Worm (Caenorhabditis elegans): ENCODE results near the gene C54E10.10.
"Not testable (repeated sequence)": the region's sequence is repeated elsewhere in the genome, so short reads cannot be mapped to it uniquely, and the experiment has no call there.

C54E10.10 gene

DNA sequence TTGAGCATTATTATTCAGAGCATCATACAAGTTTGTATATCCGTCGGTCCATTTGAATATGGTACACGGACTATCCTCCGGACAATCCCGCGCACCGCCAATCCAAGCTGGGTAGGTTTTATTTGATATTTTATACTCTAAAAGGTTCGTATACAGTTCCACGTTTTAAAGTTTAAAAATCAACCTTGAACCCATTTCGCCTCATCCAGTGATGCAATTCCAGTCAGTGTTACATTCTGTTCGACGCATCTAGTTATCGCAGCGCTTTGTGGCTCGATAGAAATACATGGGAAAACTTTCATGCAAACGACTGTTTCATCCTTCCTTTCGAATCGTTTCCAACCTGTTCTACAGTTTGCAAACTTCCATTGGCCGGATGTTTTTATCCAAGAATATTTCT is 33.3 kb downstream of the C54E10.10 start:
- TF ChIP-seq eor-1 (tag; optimal IDR thresholded peaks at IDR 0.05), result no peak
- no peak for TF ChIP-seq ceh-28 (tag; optimal IDR thresholded peaks at IDR 0.05)
- no peak for TF ChIP-seq fos-1 (tag; optimal IDR thresholded peaks at IDR 0.05)
- TF ChIP-seq nfya-1 (tag; optimal IDR thresholded peaks at IDR 0.05; ENCODE audit: insufficient read depth), result no peak
- TF ChIP-seq pqm-1 (tag; optimal IDR thresholded peaks at IDR 0.05), result no peak
- no peak for TF ChIP-seq unc-62 (GFP tag; optimal IDR thresholded peaks at IDR 0.05)
- no peak for TF ChIP-seq snpc-4 (tag; optimal IDR thresholded peaks at IDR 0.05)
- TF ChIP-seq nhr-11 (tag; optimal IDR thresholded peaks at IDR 0.05), result no peak
- TF ChIP-seq mml-1 (tag; optimal IDR thresholded peaks at IDR 0.05), result no peak
- TF ChIP-seq ztf-11 (tag; optimal IDR thresholded peaks at IDR 0.05), result no peak

ce11 chrV:18762044-18762443 is 41.1 kb downstream of the C54E10.10 start, which contains the start of gene F11D11.22:
F11D11.22 (plus strand) TSS chrV:18762344.
- not testable (repeated sequence) for TF ChIP-seq elt-2, ceh-82, nhr-12 (tag; optimal IDR thresholded peaks at IDR 0.05)

ce11 chrV:18761078-18761477 is 42.1 kb downstream of the C54E10.10 start, which contains the start of gene F11D11.4:
F11D11.4 (plus strand) TSS chrV:18761378.
- no peak for TF ChIP-seq tbx-2 (tag; optimal IDR thresholded peaks at IDR 0.05)
- no peak for TF ChIP-seq nhr-77 (tag; optimal IDR thresholded peaks at IDR 0.05)
- TF ChIP-seq ama-1 (optimal IDR thresholded peaks at IDR 0.05), result no peak
- TF ChIP-seq nhr-237 (tag; optimal IDR thresholded peaks at IDR 0.05), result no peak
- no peak for TF ChIP-seq skn-1 (tag; optimal IDR thresholded peaks at IDR 0.05)
- no peak for TF ChIP-seq nhr-76 (tag; optimal IDR thresholded peaks at IDR 0.05)
- TF ChIP-seq ceh-82 (tag; optimal IDR thresholded peaks at IDR 0.05), result no peak
- TF ChIP-seq nhr-28 (tag; optimal IDR thresholded peaks at IDR 0.05), result no peak
- no peak for TF ChIP-seq sea-2 (GFP tag; optimal IDR thresholded peaks at IDR 0.05)
- TF ChIP-seq ztf-11 (tag; optimal IDR thresholded peaks at IDR 0.05), result no peak
- no peak for TF ChIP-seq lsy-12 (tag; optimal IDR thresholded peaks at IDR 0.05)
- TF ChIP-seq unc-39 (tag; optimal IDR thresholded peaks at IDR 0.05), result no peak
- no peak for TF ChIP-seq elt-1 (tag; optimal IDR thresholded peaks at IDR 0.05)
- TF ChIP-seq eor-1 (tag; optimal IDR thresholded peaks at IDR 0.05), result no peak
- TF ChIP-seq elt-3 (tag; optimal IDR thresholded peaks at IDR 0.05), result no peak
- no peak for TF ChIP-seq ztf-4 (tag; optimal IDR thresholded peaks at IDR 0.05)

- TF ChIP-seq ceh-82 (tag; optimal IDR thresholded peaks at IDR 0.05) (no peak), lsy-12 (tag; optimal IDR thresholded peaks at IDR 0.05) (no peak), R02D3.7 (tag; optimal IDR thresholded peaks at IDR 0.05) (no peak), elt-3 (tag; optimal IDR thresholded peaks at IDR 0.05) (no peak), tbx-2 (tag; optimal IDR thresholded peaks at IDR 0.05) (no peak)
Measured at ce11 chrV:18760174-18760573, 43.0 kb downstream of the C54E10.10 start, which contains the start of gene F11D11.3. F11D11.3 (minus strand) TSS chrV:18760274.

- not testable (repeated sequence) for TF ChIP-seq ceh-9, mml-1, pqm-1 (tag; optimal IDR thresholded peaks at IDR 0.05)
Measured at ce11 chrV:18754328-18754727, 48.8 kb downstream of the C54E10.10 start, which contains the start of gene clec-254. clec-254 (minus strand) TSS chrV:18754428.

- TF ChIP-seq nhr-237 (tag; optimal IDR thresholded peaks at IDR 0.05), result no peak
- TF ChIP-seq ama-1 (optimal IDR thresholded peaks at IDR 0.05), result no peak
- TF ChIP-seq ZK546.5 (tag; optimal IDR thresholded peaks at IDR 0.05), result no peak
- TF ChIP-seq lin-15B (tag; optimal IDR thresholded peaks at IDR 0.05), result no peak
- no peak for TF ChIP-seq elt-2 (tag; optimal IDR thresholded peaks at IDR 0.05)
- no peak for TF ChIP-seq lsy-12 (tag; optimal IDR thresholded peaks at IDR 0.05)
- TF ChIP-seq pqm-1 (tag; optimal IDR thresholded peaks at IDR 0.05), result no peak
- TF ChIP-seq nhr-25 (tag; optimal IDR thresholded peaks at IDR 0.05), result no peak
- no peak for TF ChIP-seq nhr-12 (tag; optimal IDR thresholded peaks at IDR 0.05)
- TF ChIP-seq snpc-4 (tag; optimal IDR thresholded peaks at IDR 0.05), result no peak
- TF ChIP-seq nfya-1 (tag; optimal IDR thresholded peaks at IDR 0.05; ENCODE audit: insufficient read depth), result no peak
Measured at ce11 chrV:18753036-18753435, 50.1 kb downstream of the C54E10.10 start, which contains the start of gene F11D11.6. F11D11.6 (minus strand) TSS chrV:18753136.

Measured in whole organism, L3 larva.